Fruit fly (Drosophila melanogaster): ENCODE results near the gene CG17328.

dm6 chr2L:16281419-16282076, 18.2 kb upstream of the CG17328 start:
- TF ChIP-seq EcR (GFP tag; optimal IDR thresholded peaks at IDR 0.05) (no peak), usp (GFP tag; optimal IDR thresholded peaks at IDR 0.05) (no peak), psq (optimal IDR thresholded peaks at IDR 0.05) (no peak), CG8478 (optimal IDR thresholded peaks at IDR 0.05) (no peak)
